Worm (Caenorhabditis elegans) whole organism, late embryonic: ENCODE data around the gene T01H3.5.

Experiments
- T23F11.4 ChIP-seq: fragments of 200-800 bp; sonication (Bioruptor generic); optimal IDR thresholded peaks from 2 replicates; lab custom pipeline; 2018; ENCODE audit warnings: mild to moderate bottlenecking, missing genetic modification characterization, missing compliant biosample characterization
- ama-1 ChIP-seq: fragments of 150-350 bp; optimal IDR thresholded peaks from 2 replicates; lab custom pipeline; 2014
- che-1 ChIP-seq: sonication (generic microtip); optimal IDR thresholded peaks from 2 replicates; lab custom pipeline; 2016; ENCODE audit warnings: mild to moderate bottlenecking, missing genetic modification characterization, missing compliant biosample characterization
- fkh-10 ChIP-seq: fragments of 150-350 bp; optimal IDR thresholded peaks from 2 replicates; lab custom pipeline; 2014; ENCODE audit warnings: missing biosample characterization, missing genetic modification reagents, missing genetic modification characterization
- gmeb-2 ChIP-seq: sonication (generic microtip); optimal IDR thresholded peaks from 2 replicates; lab custom pipeline; 2016; ENCODE audit warnings: missing genetic modification characterization, inconsistent platforms, missing compliant biosample characterization
- npax-4 ChIP-seq: sonication (generic microtip); optimal IDR thresholded peaks from 2 replicates; lab custom pipeline; 2016; ENCODE audit warnings: missing genetic modification characterization, missing compliant biosample characterization
- pat-9 ChIP-seq: fragments of 200-800 bp; sonication (Bioruptor generic); optimal IDR thresholded peaks from 2 replicates; lab custom pipeline; 2018; ENCODE audit warnings: mild to moderate bottlenecking, missing genetic modification characterization, moderate library complexity, missing compliant biosample characterization
- pax-1 ChIP-seq: fragments of 150-350 bp; optimal IDR thresholded peaks from 2 replicates; lab custom pipeline; 2014; ENCODE audit warnings: missing biosample characterization, missing genetic modification characterization
- pha-4 ChIP-seq: fragments of 150-350 bp; optimal IDR thresholded peaks from 2 replicates; lab custom pipeline; 2018; ENCODE audit warnings: missing biosample characterization, missing genetic modification reagents, missing genetic modification characterization
- ref-2 ChIP-seq: sonication (generic microtip); optimal IDR thresholded peaks from 2 replicates; lab custom pipeline; 2016; ENCODE audit warnings: missing genetic modification characterization, missing compliant biosample characterization
- rnt-1 ChIP-seq: sonication (generic microtip); optimal IDR thresholded peaks from 2 replicates; lab custom pipeline; 2016; ENCODE audit warnings: missing genetic modification characterization, missing compliant biosample characterization
- tbx-2 ChIP-seq: sonication (generic microtip); optimal IDR thresholded peaks from 2 replicates; lab custom pipeline; 2016; ENCODE audit warnings: missing genetic modification characterization, missing compliant biosample characterization
- unc-3 ChIP-seq, 2 experiments: fragments of 200-800 bp in 1 of 2; sonication (Bioruptor generic) in 1 of 2; sonication (generic microtip) in 1 of 2; conservative IDR thresholded peaks in 1 of 2; optimal IDR thresholded peaks in 1 of 2; 2 replicates each; pipeline versions ENCODE4 v1.3.6 to Lab custom; 2016 to 2022; ENCODE audit warnings: missing compliant biosample characterization in 2 of 2, missing genetic modification characterization in 2 of 2, missing genetic modification reagents in 1 of 2

- TF ChIP-seq unc-3 (GFP tag; conservative IDR thresholded peaks at IDR 0.05; lab: Robert Waterston, UW) (no peak), unc-3 (tag; optimal IDR thresholded peaks at IDR 0.05; lab: Kevin White, UChicago) (no peak), fkh-10 (GFP tag; lab: Kevin White, UChicago) (no peak), gmeb-2 (tag; lab: Kevin White, UChicago) (no peak), ref-2 (no peak), rnt-1 (tag; lab: Kevin White, UChicago) (no peak), pax-1 (tag; lab: Kevin White, UChicago) (no peak), pha-4 (tag; lab: Kevin White, UChicago) (no peak), pat-9 (no peak), ama-1 (no peak), T23F11.4 (GFP tag; lab: Kevin White, UChicago) (no peak), tbx-2 (peak; percentile 8), che-1 (no peak), npax-4 (tag; lab: Kevin White, UChicago) (no peak)
Observed at ce11 chrII:7870632-7871031, 8.8 kb upstream of the T01H3.5 start.
